Worm (Caenorhabditis elegans): Measurements from ENCODE around the gene C36B7.1.

C36B7.1 gene

DNA sequence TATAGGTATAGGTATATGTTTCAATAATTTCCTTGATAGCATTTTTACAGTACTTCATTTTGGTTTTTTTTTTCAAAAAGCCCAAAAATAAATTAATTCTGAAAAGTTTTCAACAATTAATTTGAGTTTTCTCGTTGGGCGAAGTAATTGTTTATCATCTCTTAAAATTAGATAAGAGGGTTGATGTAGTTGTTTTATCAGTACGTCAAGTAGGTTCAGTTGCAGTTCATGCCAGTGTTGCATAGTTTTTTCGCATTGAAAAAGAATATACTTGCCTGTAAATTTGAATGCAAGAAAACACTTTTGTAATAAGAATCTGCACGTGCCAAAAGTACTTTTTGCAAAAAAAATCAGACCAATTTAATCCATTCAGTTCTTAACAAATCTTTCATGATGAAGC, 12.5 kb downstream of the C36B7.1 start (continued):
- TF ChIP-seq nhr-25 (tag; optimal IDR thresholded peaks at IDR 0.05; ENCODE audit: borderline replicate concordance, insufficient read depth) (no peak), mdl-1 (tag; optimal IDR thresholded peaks at IDR 0.05) (no peak), nhr-77 (tag; optimal IDR thresholded peaks at IDR 0.05) (no peak), pqm-1 (tag; optimal IDR thresholded peaks at IDR 0.05) (peak; percentile 47), ztf-7 (tag; optimal IDR thresholded peaks at IDR 0.05) (no peak), zip-2 (tag; optimal IDR thresholded peaks at IDR 0.05) (no peak), nhr-76 (tag; optimal IDR thresholded peaks at IDR 0.05) (no peak), ceh-28 (tag; optimal IDR thresholded peaks at IDR 0.05) (no peak), daf-8 (GFP tag; IDR thresholded peaks at IDR 0.05) (no peak), lim-7 (GFP tag; IDR thresholded peaks at IDR 0.05) (no peak), T26A8.4 (GFP tag; IDR thresholded peaks at IDR 0.05) (no peak), dmd-8 (GFP tag; IDR thresholded peaks at IDR 0.05) (no peak), ces-1 (GFP tag; optimal IDR thresholded peaks at IDR 0.05) (no peak), daf-12 (tag; optimal IDR thresholded peaks at IDR 0.05) (no peak), ama-1 (optimal IDR thresholded peaks at IDR 0.05) (no peak), unc-39 (tag; optimal IDR thresholded peaks at IDR 0.05) (no peak)

DNA sequence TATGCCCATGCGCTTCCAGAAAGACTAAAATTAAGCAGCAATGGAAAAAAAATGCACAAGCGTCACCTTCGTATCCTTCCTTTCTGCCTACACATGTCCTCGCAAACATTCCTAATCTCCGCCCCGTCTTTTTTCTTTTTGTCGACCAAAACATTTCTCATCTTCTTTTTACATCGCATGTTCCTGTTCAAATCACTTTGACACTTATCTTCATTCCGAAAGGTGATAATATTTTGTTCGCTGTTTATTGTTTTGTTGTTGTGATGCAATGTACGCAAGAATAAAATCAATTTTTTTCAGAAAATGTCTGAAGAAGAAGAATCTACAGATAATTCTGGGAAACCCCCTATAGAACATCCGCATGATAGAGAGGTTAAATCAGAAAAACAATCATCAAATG, 13.7 kb downstream of the C36B7.1 start, which contains the start of gene ist-1:
ist-1 (plus strand) TSS at position 301 of the 400 bp plus-strand sequence.
- TF ChIP-seq dmd-8 (GFP tag; IDR thresholded peaks at IDR 0.05): no peak
- no peak for TF ChIP-seq F44E2.7 (GFP tag; IDR thresholded peaks at IDR 0.05)
- peak in 1 of 2 experiments; percentile 41 for TF ChIP-seq daf-16 (GFP tag; optimal IDR thresholded peaks at IDR 0.05)
- TF ChIP-seq daf-16 (tag; optimal IDR thresholded peaks at IDR 0.05): no peak
- no peak for TF ChIP-seq mdt-29 (GFP tag; IDR thresholded peaks at IDR 0.05)

DNA sequence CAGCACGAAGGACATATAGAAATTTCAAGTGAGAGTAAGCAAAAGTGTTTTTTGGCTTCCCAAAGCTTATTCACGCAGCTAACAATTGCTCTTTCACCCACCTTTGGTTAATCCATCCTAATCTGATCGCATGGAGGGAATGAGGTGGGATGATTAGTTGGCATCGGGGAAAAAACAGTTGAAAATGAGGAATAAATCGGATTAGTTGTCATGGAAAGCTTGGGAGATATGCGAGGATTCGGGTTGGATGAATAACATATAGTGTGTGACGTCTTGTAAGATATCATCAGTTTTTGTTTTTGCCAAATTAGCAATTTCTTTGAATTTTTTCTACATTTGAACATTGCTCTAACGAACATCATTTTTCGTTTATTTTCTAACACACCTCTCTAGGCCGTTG, 15.9 kb downstream of the C36B7.1 start:
- TF ChIP-seq ZK337.2 (GFP tag; IDR thresholded peaks at IDR 0.05) (no peak), ceh-32 (tag; optimal IDR thresholded peaks at IDR 0.05; ENCODE audit: poor library complexity) (no peak), F37D6.2 (tag; optimal IDR thresholded peaks at IDR 0.05) (no peak), dmd-8 (GFP tag; IDR thresholded peaks at IDR 0.05) (no peak)

DNA sequence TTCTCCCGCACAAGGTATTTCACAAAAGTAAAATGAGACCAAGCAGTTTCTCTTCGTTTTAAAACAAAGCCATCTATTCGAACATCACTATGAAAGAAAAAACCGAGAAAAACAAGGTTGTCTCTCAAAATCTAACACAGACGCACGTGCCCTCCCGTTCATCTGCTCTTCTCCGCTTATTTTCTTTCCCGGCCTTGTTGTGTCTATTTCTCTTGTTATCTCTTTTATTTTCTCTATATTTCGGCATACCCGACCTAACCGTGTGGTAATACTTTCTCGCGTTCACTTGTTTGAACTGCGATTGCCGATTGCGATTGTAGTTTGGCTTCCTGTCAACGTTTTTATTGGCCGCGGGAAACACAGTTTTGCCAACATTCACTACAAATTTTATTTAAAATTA, 16.8 kb downstream of the C36B7.1 start:
- TF ChIP-seq nhr-77 (tag; optimal IDR thresholded peaks at IDR 0.05): peak; percentile 48
- TF ChIP-seq hlh-11 (tag; optimal IDR thresholded peaks at IDR 0.05): peak; percentile 50
- TF ChIP-seq gei-8 (GFP tag; optimal IDR thresholded peaks at IDR 0.05): no peak
- TF ChIP-seq ztf-11 (tag; optimal IDR thresholded peaks at IDR 0.05): no peak
- peak; percentile 42 for TF ChIP-seq aha-1 (tag)
- TF ChIP-seq mdl-1 (tag; optimal IDR thresholded peaks at IDR 0.05): peak; percentile 55 to 84
- peak; percentile 64 for TF ChIP-seq hlh-30 (tag; optimal IDR thresholded peaks at IDR 0.05; ENCODE audit: insufficient read depth)
- no peak for TF ChIP-seq ceh-82 (tag; optimal IDR thresholded peaks at IDR 0.05)
- TF ChIP-seq hmg-1.1 (GFP tag; IDR thresholded peaks at IDR 0.05): 0 out of 2 replicates have a peak, but pooled peaks have one; percentile 10
- TF ChIP-seq snpc-1.2 (GFP tag; IDR thresholded peaks at IDR 0.05): no peak
- TF ChIP-seq nhr-28 (tag; optimal IDR thresholded peaks at IDR 0.05): peak; percentile 87
- TF ChIP-seq mxl-3 (GFP tag; optimal IDR thresholded peaks at IDR 0.05): peak; percentile 60
- TF ChIP-seq nhr-237 (tag; optimal IDR thresholded peaks at IDR 0.05): no peak
- TF ChIP-seq daf-16 (GFP tag; optimal IDR thresholded peaks at IDR 0.05): no peak
- peak; percentile 56 for TF ChIP-seq daf-16 (tag; optimal IDR thresholded peaks at IDR 0.05)
- no peak for TF ChIP-seq nhr-6 (tag; optimal IDR thresholded peaks at IDR 0.05)
- TF ChIP-seq Y75B8A.6 (GFP tag; IDR thresholded peaks at IDR 0.05): no peak
- peak in 1 of 2 experiments; percentile 33 for TF ChIP-seq lsy-2 (tag; optimal IDR thresholded peaks at IDR 0.05)

Data from whole organism, L4 larva.